Fruit fly (Drosophila melanogaster) whole organism, embryonic: ENCODE results near the gene Pat1.

Experiments used
- B-H1 ChIP-seq: fragments of 200-800 bp; sonication (Bioruptor generic); IDR thresholded peaks from 3 replicates; pipeline ENCODE4 v1.3.6; 2022; ENCODE audit warnings: missing biosample characterization, missing genetic modification characterization
- C15 ChIP-seq: fragments of 200-800 bp; sonication (Bioruptor generic); IDR thresholded peaks from 3 replicates; pipeline ENCODE4 v1.3.6; 2022; ENCODE audit warnings: missing biosample characterization, missing genetic modification characterization
- CG11456 ChIP-seq: fragments of 200-800 bp; sonication (Bioruptor generic); IDR thresholded peaks from 3 replicates; pipeline ENCODE4 v1.3.6; 2022; ENCODE audit warnings: missing biosample characterization, missing genetic modification characterization
- CG11723 ChIP-seq: fragments of 200-800 bp; sonication (Bioruptor generic); optimal IDR thresholded peaks from 2 replicates; lab custom pipeline; 2017; ENCODE audit warnings: missing biosample characterization, mild to moderate bottlenecking, missing genetic modification characterization
- CG12155 ChIP-seq: fragments of 200-800 bp; sonication (Bioruptor generic); optimal IDR thresholded peaks from 3 replicates; lab custom pipeline; 2016; ENCODE audit warnings: missing biosample characterization, missing genetic modification characterization
- CG13296 ChIP-seq: fragments of 200-800 bp; sonication (Bioruptor generic); optimal IDR thresholded peaks from 3 replicates; lab custom pipeline; 2018; ENCODE audit warnings: missing biosample characterization, mild to moderate bottlenecking, missing genetic modification characterization
- CG15269 ChIP-seq: fragments of 200-800 bp; sonication (Bioruptor generic); optimal IDR thresholded peaks from 2 replicates; lab custom pipeline; 2018; ENCODE audit warnings: missing biosample characterization, mild to moderate bottlenecking, missing genetic modification characterization, moderate library complexity
- CG1603 ChIP-seq: fragments of 200-800 bp; sonication (Bioruptor generic); optimal IDR thresholded peaks from 2 replicates; lab custom pipeline; 2019; ENCODE audit warnings: missing biosample characterization, mild to moderate bottlenecking, missing genetic modification characterization, moderate library complexity
- CG16815 ChIP-seq: fragments of 200-800 bp; sonication (Bioruptor generic); optimal IDR thresholded peaks from 3 replicates; lab custom pipeline; 2017; ENCODE audit warnings: missing biosample characterization, mild to moderate bottlenecking, missing genetic modification characterization
- CG16863 ChIP-seq: fragments of 200-800 bp; sonication (Bioruptor generic); optimal IDR thresholded peaks from 3 replicates; lab custom pipeline; 2016; ENCODE audit warnings: missing biosample characterization, missing genetic modification characterization
- CG17385 ChIP-seq: fragments of 200-800 bp; sonication (Bioruptor generic); optimal IDR thresholded peaks from 3 replicates; lab custom pipeline; 2018; ENCODE audit warnings: missing biosample characterization, mild to moderate bottlenecking, missing genetic modification characterization
- CG2202 ChIP-seq: fragments of 200-800 bp; sonication (Bioruptor generic); optimal IDR thresholded peaks from 2 replicates; lab custom pipeline; 2018; ENCODE audit warnings: missing biosample characterization, mild to moderate bottlenecking, missing genetic modification characterization
- CG30020 ChIP-seq: fragments of 200-800 bp; optimal IDR thresholded peaks from 2 replicates; lab custom pipeline; 2019; ENCODE audit warnings: missing biosample characterization, mild to moderate bottlenecking, missing genetic modification characterization, moderate library complexity
- CG30431 ChIP-seq: fragments of 200-800 bp; sonication (Bioruptor generic); optimal IDR thresholded peaks from 2 replicates; lab custom pipeline; 2017; ENCODE audit warnings: missing biosample characterization, missing genetic modification characterization
- CG3163 ChIP-seq: fragments of 200-800 bp; sonication (Bioruptor generic); optimal IDR thresholded peaks from 3 replicates; lab custom pipeline; 2016; ENCODE audit warnings: missing biosample characterization, missing genetic modification characterization
- CG33213 ChIP-seq: fragments of 200-800 bp; sonication (Bioruptor generic); optimal IDR thresholded peaks from 3 replicates; lab custom pipeline; 2016; ENCODE audit warnings: missing biosample characterization, missing genetic modification characterization
- CG3407 ChIP-seq: fragments of 200-800 bp; sonication (Bioruptor generic); optimal IDR thresholded peaks from 2 replicates; lab custom pipeline; 2018; ENCODE audit warnings: missing biosample characterization, mild to moderate bottlenecking, missing genetic modification characterization
- CG6791 ChIP-seq: fragments of 200-800 bp; sonication (Bioruptor generic); IDR thresholded peaks from 3 replicates; pipeline ENCODE4 v1.3.6; 2022; ENCODE audit warnings: missing biosample characterization, missing genetic modification characterization; ENCODE audit not compliant: partially characterized antibody
- CG9727 ChIP-seq: fragments of 200-800 bp; sonication (Bioruptor generic); optimal IDR thresholded peaks from 3 replicates; lab custom pipeline; 2017; ENCODE audit warnings: missing biosample characterization, mild to moderate bottlenecking, missing genetic modification characterization
- CG9797 ChIP-seq: fragments of 200-800 bp; sonication (Bioruptor generic); optimal IDR thresholded peaks from 3 replicates; lab custom pipeline; 2018; ENCODE audit warnings: missing biosample characterization, mild to moderate bottlenecking, missing genetic modification characterization
- Chrac-16 ChIP-seq: fragments of 200-800 bp; sonication (Bioruptor generic); optimal IDR thresholded peaks from 3 replicates; lab custom pipeline; 2016; ENCODE audit warnings: missing biosample characterization, missing genetic modification characterization
- Elba2 ChIP-seq: fragments of 200-800 bp; sonication (Bioruptor generic); optimal IDR thresholded peaks from 3 replicates; lab custom pipeline; 2016; ENCODE audit warnings: missing biosample characterization, missing genetic modification characterization
- Fer1 ChIP-seq: fragments of 200-800 bp; sonication (Bioruptor generic); optimal IDR thresholded peaks from 2 replicates; lab custom pipeline; 2017; ENCODE audit warnings: missing biosample characterization, mild to moderate bottlenecking, missing genetic modification characterization
- HLHmδ ChIP-seq: fragments of 200-800 bp; sonication (Bioruptor generic); optimal IDR thresholded peaks from 2 replicates; lab custom pipeline; 2018; ENCODE audit warnings: missing biosample characterization, mild to moderate bottlenecking, missing genetic modification characterization, moderate library complexity
- Lhr ChIP-seq: fragments of 200-800 bp; sonication (Bioruptor generic); optimal IDR thresholded peaks from 3 replicates; lab custom pipeline; 2017; ENCODE audit warnings: mild to moderate bottlenecking, missing biosample characterization, missing genetic modification reagents, missing genetic modification characterization
- NFAT ChIP-seq: fragments of 200-800 bp; sonication (Bioruptor generic); IDR thresholded peaks from 2 replicates; pipeline ENCODE4 v1.3.6; 2022; ENCODE audit warnings: missing biosample characterization, missing genetic modification characterization
- Ravus ChIP-seq: fragments of 200-800 bp; sonication (Bioruptor generic); IDR thresholded peaks from 2 replicates; pipeline ENCODE4 v1.3.6; 2022; ENCODE audit warnings: missing biosample characterization, missing genetic modification characterization
- Rx ChIP-seq: fragments of 200-800 bp; sonication (Bioruptor generic); IDR thresholded peaks from 2 replicates; pipeline ENCODE4 v1.3.6; 2022; ENCODE audit warnings: missing biosample characterization, missing genetic modification characterization
- Vsx1 ChIP-seq: fragments of 200-800 bp; sonication (Bioruptor generic); optimal IDR thresholded peaks from 2 replicates; lab custom pipeline; 2017; ENCODE audit warnings: missing biosample characterization, mild to moderate bottlenecking, missing genetic modification characterization, missing genetic modification reagents
- cato ChIP-seq: fragments of 200-800 bp; sonication (Bioruptor generic); optimal IDR thresholded peaks from 2 replicates; lab custom pipeline; 2016; ENCODE audit warnings: missing biosample characterization, missing genetic modification characterization, borderline replicate concordance
- cg ChIP-seq: fragments of 200-800 bp; sonication (Bioruptor generic); optimal IDR thresholded peaks from 3 replicates; lab custom pipeline; 2019; ENCODE audit warnings: missing biosample characterization, mild to moderate bottlenecking, missing genetic modification characterization, moderate library complexity
- cwo ChIP-seq: fragments of 200-800 bp; sonication (Bioruptor generic); optimal IDR thresholded peaks from 3 replicates; lab custom pipeline; 2017; ENCODE audit warnings: missing biosample characterization, missing genetic modification characterization, mild to moderate bottlenecking, moderate library complexity, missing genetic modification reagents
- dan ChIP-seq: fragments of 200-800 bp; sonication (Bioruptor generic); IDR thresholded peaks from 2 replicates; pipeline ENCODE4 v1.3.6; 2022; ENCODE audit warnings: missing biosample characterization, missing genetic modification characterization
- dmrt11E ChIP-seq: fragments of 200-800 bp; sonication (Bioruptor generic); optimal IDR thresholded peaks from 3 replicates; lab custom pipeline; 2018; ENCODE audit warnings: missing biosample characterization, mild to moderate bottlenecking, missing genetic modification characterization, moderate library complexity
- dmrt99B ChIP-seq: fragments of 200-800 bp; sonication (Bioruptor generic); optimal IDR thresholded peaks from 2 replicates; lab custom pipeline; 2018; ENCODE audit warnings: missing biosample characterization, mild to moderate bottlenecking, missing genetic modification characterization, moderate library complexity
- exex ChIP-seq: fragments of 200-800 bp; sonication (Bioruptor generic); optimal IDR thresholded peaks from 4 replicates; lab custom pipeline; 2018; ENCODE audit warnings: missing biosample characterization, mild to moderate bottlenecking, missing genetic modification characterization, moderate library complexity
- eyg ChIP-seq: fragments of 200-800 bp; sonication (Bioruptor generic); optimal IDR thresholded peaks from 3 replicates; lab custom pipeline; 2016; ENCODE audit warnings: missing biosample characterization, missing genetic modification characterization
- inv ChIP-seq: fragments of 200-800 bp; sonication (Bioruptor generic); IDR thresholded peaks from 2 replicates; pipeline ENCODE4 v1.3.6; 2022; ENCODE audit warnings: missing biosample characterization, missing genetic modification characterization; ENCODE audit not compliant: partially characterized antibody
- kah ChIP-seq: fragments of 200-800 bp; sonication (Bioruptor generic); optimal IDR thresholded peaks from 2 replicates; lab custom pipeline; 2018; ENCODE audit warnings: missing biosample characterization, mild to moderate bottlenecking, missing genetic modification characterization
- lilli ChIP-seq: fragments of 200-800 bp; sonication (Bioruptor generic); optimal IDR thresholded peaks from 3 replicates; lab custom pipeline; 2016; ENCODE audit warnings: missing biosample characterization, missing genetic modification characterization
- mam ChIP-seq: fragments of 200-800 bp; sonication (Bioruptor generic); optimal IDR thresholded peaks from 3 replicates; lab custom pipeline; 2016; ENCODE audit warnings: missing biosample characterization, missing genetic modification characterization
- mld ChIP-seq: fragments of 200-800 bp; sonication (Bioruptor generic); IDR thresholded peaks from 3 replicates; pipeline ENCODE4 v1.3.6; 2022; ENCODE audit warnings: missing biosample characterization, missing genetic modification characterization; ENCODE audit not compliant: partially characterized antibody
- pb ChIP-seq: fragments of 200-800 bp; sonication (Bioruptor generic); optimal IDR thresholded peaks from 3 replicates; lab custom pipeline; 2016; ENCODE audit warnings: missing biosample characterization, missing genetic modification characterization
- run ChIP-seq: fragments of 200-800 bp; sonication (Bioruptor generic); optimal IDR thresholded peaks from 3 replicates; lab custom pipeline; 2018; ENCODE audit warnings: missing biosample characterization, mild to moderate bottlenecking, missing genetic modification characterization
- sna ChIP-seq: fragments of 200-800 bp; sonication (Bioruptor generic); IDR thresholded peaks from 2 replicates; pipeline ENCODE4 v1.3.6; 2022; ENCODE audit warnings: missing biosample characterization, missing genetic modification characterization; ENCODE audit not compliant: partially characterized antibody
- tll ChIP-seq, 2 experiments: fragments of 200-800 bp in 1 of 2; fragments of >200 bp in 1 of 2; sonication (Bioruptor generic) in 1 of 2; optimal IDR thresholded peaks; 2 replicates each; lab custom pipeline; 2017 to 2019; ENCODE audit warnings: missing biosample characterization in 2 of 2, missing genetic modification characterization in 2 of 2, mild to moderate bottlenecking in 1 of 2, moderate library complexity in 1 of 2
- yki ChIP-seq: fragments of >200 bp; optimal IDR thresholded peaks from 3 replicates; lab custom pipeline; 2018
- zen2 ChIP-seq: fragments of 200-800 bp; sonication (Bioruptor generic); IDR thresholded peaks from 3 replicates; pipeline ENCODE4 v1.3.6; 2022; ENCODE audit warnings: missing biosample characterization, missing genetic modification characterization; ENCODE audit not compliant: partially characterized antibody

The Pat1 gene

dm6 chrX:6571234-6571915 lies 19.2 kb upstream of the Pat1 start (continued):
- TF ChIP-seq mld (no peak), exex (peak; percentile 28), CG1603 (peak; percentile 37), CG30431 (GFP tag; lab: Kevin White, UChicago) (peak; percentile 79), eyg (no peak), dmrt99B (tag; lab: Kevin White, UChicago) (peak; percentile 95), Vsx1 (GFP tag; lab: Kevin White, UChicago) (peak; percentile 74), pb (GFP tag; lab: Kevin White, UChicago) (no peak), CG3163 (no peak), CG9797 (GFP tag; lab: Kevin White, UChicago) (peak; percentile 29), CG2202 (tag; lab: Kevin White, UChicago) (peak; percentile 88), CG15269 (tag; lab: Kevin White, UChicago) (peak; percentile 88), dan (GFP tag; lab: Robert Waterston, UW) (peak; percentile 47; the same call in 1 of the 2 replicates), cato (GFP tag; lab: Kevin White, UChicago) (peak; percentile 71), CG16815 (GFP tag; lab: Kevin White, UChicago) (peak; percentile 82), zen2 (no peak), CG11456 (GFP tag; lab: Robert Waterston, UW) (0 out of 3 replicates have a peak, but pooled peaks have one; percentile 41), HLHmδ (peak; percentile 5), CG9727 (GFP tag; lab: Kevin White, UChicago) (peak; percentile 91), mam (GFP tag; lab: Kevin White, UChicago) (no peak), Fer1 (GFP tag; lab: Kevin White, UChicago) (peak; percentile 82), inv (GFP tag; lab: Robert Waterston, UW) (no peak), CG17385 (GFP tag; lab: Kevin White, UChicago) (peak; percentile 87), kah (GFP tag; lab: Kevin White, UChicago) (peak; percentile 71), CG12155 (GFP tag; lab: Kevin White, UChicago) (peak; percentile 62), tll (GFP tag; optimal IDR thresholded peaks at IDR 0.05; lab: Kevin White, UChicago) (no peak), yki (lab: Kevin White, UChicago) (no peak), lilli (GFP tag; lab: Kevin White, UChicago) (peak; percentile 56), B-H1 (GFP tag; lab: Robert Waterston, UW) (peak; percentile 57; the same call in 2 of the 3 replicates), Chrac-16 (GFP tag; lab: Kevin White, UChicago) (peak; percentile 75), Lhr (peak; percentile 80), run (tag; lab: Kevin White, UChicago) (peak; percentile 77), C15 (GFP tag; lab: Robert Waterston, UW) (no peak), sna (GFP tag; lab: Robert Waterston, UW) (no peak), Elba2 (GFP tag; lab: Kevin White, UChicago) (no peak), Ravus (GFP tag; lab: Robert Waterston, UW) (no peak; the same call in 1 of the 2 replicates), CG6791 (GFP tag; lab: Robert Waterston, UW) (0 out of 3 replicates have a peak, but pooled peaks have one; percentile 5), Rx (GFP tag; lab: Robert Waterston, UW) (peak; percentile 79), CG3407 (GFP tag; lab: Kevin White, UChicago) (peak; percentile 87), CG30020 (tag; lab: Kevin White, UChicago) (peak; percentile 70), cwo (GFP tag; lab: Kevin White, UChicago) (peak; percentile 68), cg (GFP tag; lab: Kevin White, UChicago) (peak; percentile 11), NFAT (GFP tag; lab: Robert Waterston, UW) (peak; percentile 18; the same call in 1 of the 2 replicates), CG11723 (GFP tag; lab: Kevin White, UChicago) (peak; percentile 82), CG13296 (GFP tag; lab: Kevin White, UChicago) (peak; percentile 84), CG16863 (GFP tag; lab: Kevin White, UChicago) (peak; percentile 15), CG33213 (GFP tag; lab: Kevin White, UChicago) (no peak), dmrt11E (tag; lab: Kevin White, UChicago) (peak; percentile 93)
